Fruit fly (Drosophila melanogaster) whole organism, embryonic: ENCODE measurements around the gene CG43063.

ENCODE experiments used
- CG13296 ChIP-seq: fragments of 200-800 bp; sonication (Bioruptor generic); optimal IDR thresholded peaks from 3 replicates; lab custom pipeline; 2018; ENCODE audit warnings: missing biosample characterization, mild to moderate bottlenecking, missing genetic modification characterization
- CTCF ChIP-seq: fragments of 200-800 bp; sonication (Bioruptor generic); optimal IDR thresholded peaks from 2 replicates; lab custom pipeline; 2017; ENCODE audit warnings: missing biosample characterization, mild to moderate bottlenecking, missing genetic modification characterization, moderate library complexity
- Gug ChIP-seq: fragments of 200-800 bp; sonication (Bioruptor generic); IDR thresholded peaks from 4 replicates; pipeline ENCODE4 v1.3.6; 2022; ENCODE audit warnings: missing biosample characterization, missing genetic modification characterization
- Taf1 ChIP-seq: fragments of 200-800 bp; sonication (Bioruptor generic); IDR thresholded peaks from 2 replicates; pipeline ENCODE4 v1.3.6; 2022; ENCODE audit warnings: missing biosample characterization, missing genetic modification characterization
- br ChIP-seq: fragments of >200 bp; optimal IDR thresholded peaks from 2 replicates; lab custom pipeline; 2017
- ewg ChIP-seq: fragments of 200-800 bp; sonication (Bioruptor generic); optimal IDR thresholded peaks from 3 replicates; lab custom pipeline; 2017; ENCODE audit warnings: mild to moderate bottlenecking, missing biosample characterization, missing genetic modification reagents, missing genetic modification characterization
- gcm ChIP-seq: fragments of 200-800 bp; sonication (Bioruptor generic); optimal IDR thresholded peaks from 2 replicates; lab custom pipeline; 2019; ENCODE audit warnings: missing biosample characterization, mild to moderate bottlenecking, missing genetic modification characterization, moderate library complexity
- h ChIP-seq: fragments of >200 bp; optimal IDR thresholded peaks from 2 replicates; lab custom pipeline; 2017
- psq ChIP-seq: fragments of 200-800 bp; sonication (Bioruptor generic); optimal IDR thresholded peaks from 2 replicates; lab custom pipeline; 2017; ENCODE audit warnings: missing biosample characterization, missing genetic modification characterization

dm6 chr3R:13065180-13065757 is 20.8 kb upstream of the CG43063 start:
- TF ChIP-seq br (lab: Kevin White, UChicago) (no peak), ewg (GFP tag; lab: Kevin White, UChicago) (no peak), h (lab: Kevin White, UChicago) (no peak), CTCF (GFP tag; lab: Kevin White, UChicago) (no peak), Taf1 (GFP tag; lab: Robert Waterston, UW) (no peak), Gug (GFP tag; lab: Robert Waterston, UW) (no peak), gcm (GFP tag; lab: Kevin White, UChicago) (no peak), CG13296 (GFP tag; lab: Kevin White, UChicago) (no peak), psq (GFP tag; lab: Kevin White, UChicago) (no peak)
